Fruit fly (Drosophila melanogaster): Measurements from ENCODE around the gene Elys.
A peak's percentile ranks its signal among the peaks of the same experiment; 100 is the strongest.

Elys gene

dm6 chrX:19692951-19693698 lies 41.0 kb downstream of the Elys start, which contains the start of gene Mer (continued):
- peak; percentile 62 for TF ChIP-seq Neu2 (GFP tag; optimal IDR thresholded peaks at IDR 0.05; ENCODE audit: borderline replicate concordance)
- peak; percentile 55; the same call in 2 of the 3 replicates for TF ChIP-seq CG11093 (GFP tag; IDR thresholded peaks at IDR 0.05)
- no peak for TF ChIP-seq CG10565 (GFP tag; optimal IDR thresholded peaks at IDR 0.05)
- TF ChIP-seq CG10979 (tag; optimal IDR thresholded peaks at IDR 0.05) = peak; percentile 84
- TF ChIP-seq ftz-f1 (GFP tag; optimal IDR thresholded peaks at IDR 0.05) = peak; percentile 73
- peak; percentile 68 for TF ChIP-seq Nf-YB (GFP tag; optimal IDR thresholded peaks at IDR 0.05)
- TF ChIP-seq Chrac-16 (GFP tag; optimal IDR thresholded peaks at IDR 0.05) = peak; percentile 81
- no peak for TF ChIP-seq GATAe (GFP tag; conservative IDR thresholded peaks at IDR 0.05)
- TF ChIP-seq CG15601 (tag; optimal IDR thresholded peaks at IDR 0.05) = peak; percentile 63
- TF ChIP-seq insv (GFP tag; optimal IDR thresholded peaks at IDR 0.05) = peak in 1 of 2 experiments; percentile 45
- no peak for TF ChIP-seq CkIIα-i1 (GFP tag; IDR thresholded peaks at IDR 0.05)
- peak; percentile 63 for TF ChIP-seq CG30020 (tag; optimal IDR thresholded peaks at IDR 0.05)
- peak; percentile 82 for TF ChIP-seq CG13424 (tag; optimal IDR thresholded peaks at IDR 0.05)
- peak; percentile 6 for TF ChIP-seq corto (GFP tag; optimal IDR thresholded peaks at IDR 0.05)
- no peak for TF ChIP-seq hb (GFP tag; IDR thresholded peaks at IDR 0.05; ENCODE audit: partially characterized antibody)
- peak; percentile 62 for TF ChIP-seq ssp (GFP tag; IDR thresholded peaks at IDR 0.05)
- peak; percentile 72 for TF ChIP-seq CG31365 (tag; optimal IDR thresholded peaks at IDR 0.05)
- no peak for TF ChIP-seq CG16813 (GFP tag; IDR thresholded peaks at IDR 0.05; ENCODE audit: partially characterized antibody)
- TF ChIP-seq CG6791 (GFP tag; IDR thresholded peaks at IDR 0.05; ENCODE audit: partially characterized antibody) = no peak
- peak; percentile 88 for TF ChIP-seq gem (tag; optimal IDR thresholded peaks at IDR 0.05)
- TF ChIP-seq Opbp (GFP tag; IDR thresholded peaks at IDR 0.05; ENCODE audit: partially characterized antibody) = no peak
- TF ChIP-seq CG1792 (GFP tag; optimal IDR thresholded peaks at IDR 0.05) = peak; percentile 71
- peak; percentile 84 for TF ChIP-seq zfh2 (GFP tag; optimal IDR thresholded peaks at IDR 0.05)
- peak; percentile 84 for TF ChIP-seq CG13894 (tag; optimal IDR thresholded peaks at IDR 0.05)
- TF ChIP-seq lbe (GFP tag; optimal IDR thresholded peaks at IDR 0.05) = peak; percentile 3
- TF ChIP-seq toy (GFP tag; IDR thresholded peaks at IDR 0.05) = no peak
- peak; percentile 76 for TF ChIP-seq sisA (GFP tag; IDR thresholded peaks at IDR 0.05)
- peak; percentile 76 for TF ChIP-seq CG33213 (GFP tag; optimal IDR thresholded peaks at IDR 0.05)
- peak; percentile 67 for TF ChIP-seq sim (GFP tag; IDR thresholded peaks at IDR 0.05)
- TF ChIP-seq bbx (GFP tag; IDR thresholded peaks at IDR 0.05; ENCODE audit: partially characterized antibody) = no peak
- TF ChIP-seq CG10274 (GFP tag; optimal IDR thresholded peaks at IDR 0.05) = peak; percentile 54
- TF ChIP-seq bcd (GFP tag; optimal IDR thresholded peaks at IDR 0.05) = peak; percentile 85
- peak; percentile 75 for TF ChIP-seq CG10654 (GFP tag; optimal IDR thresholded peaks at IDR 0.05)
- TF ChIP-seq CG3163 (GFP tag; optimal IDR thresholded peaks at IDR 0.05) = peak; percentile 72
- TF ChIP-seq maf-S (GFP tag; optimal IDR thresholded peaks at IDR 0.05) = peak; percentile 81
- peak; percentile 66 for TF ChIP-seq Atf3 (GFP tag; optimal IDR thresholded peaks at IDR 0.05)
- TF ChIP-seq cas (GFP tag; IDR thresholded peaks at IDR 0.05) = peak; percentile 82
- peak; percentile 63 for TF ChIP-seq gcm2 (GFP tag; optimal IDR thresholded peaks at IDR 0.05)
- no peak for TF ChIP-seq CG3838 (GFP tag; optimal IDR thresholded peaks at IDR 0.05)
- TF ChIP-seq Oaz (GFP tag; IDR thresholded peaks at IDR 0.05) = peak; percentile 67
- TF ChIP-seq luna (GFP tag; optimal IDR thresholded peaks at IDR 0.05) = peak; percentile 65
- TF ChIP-seq dati (GFP tag; IDR thresholded peaks at IDR 0.05) = peak; percentile 63; the same call in 1 of the 2 replicates
- peak; percentile 81 for TF ChIP-seq Fer3 (tag; optimal IDR thresholded peaks at IDR 0.05)
- no peak for TF ChIP-seq bigmax (GFP tag; optimal IDR thresholded peaks at IDR 0.05)
- peak; percentile 31; the same call in 1 of the 3 replicates for TF ChIP-seq sr (GFP tag; IDR thresholded peaks at IDR 0.05)
- TF ChIP-seq Dip3 (GFP tag; optimal IDR thresholded peaks at IDR 0.05) = peak; percentile 47
- TF ChIP-seq cwo (GFP tag; optimal IDR thresholded peaks at IDR 0.05) = peak; percentile 77
- no peak for TF ChIP-seq Sox100B (GFP tag; optimal IDR thresholded peaks at IDR 0.05)
- peak; percentile 78 for TF ChIP-seq CG8944 (GFP tag; optimal IDR thresholded peaks at IDR 0.05)

All from whole organism, embryonic.